Fruit fly (Drosophila melanogaster) whole organism, embryonic: ENCODE measurements around the gene klar.

Source experiments
- Asciz ChIP-seq: fragments of 200-800 bp; sonication (Bioruptor generic); optimal IDR thresholded peaks from 2 replicates; lab custom pipeline; 2017; ENCODE audit warnings: missing biosample characterization, mild to moderate bottlenecking, missing genetic modification characterization, missing genetic modification reagents
- Bdp1 ChIP-seq: fragments of 200-800 bp; sonication (Bioruptor generic); optimal IDR thresholded peaks from 3 replicates; lab custom pipeline; 2016; ENCODE audit warnings: missing biosample characterization, missing genetic modification characterization
- CG10147 ChIP-seq: fragments of 200-800 bp; sonication (Bioruptor generic); optimal IDR thresholded peaks from 2 replicates; lab custom pipeline; 2019; ENCODE audit warnings: missing biosample characterization, mild to moderate bottlenecking, missing genetic modification characterization, moderate library complexity
- CG10959 ChIP-seq: fragments of 200-800 bp; sonication (Bioruptor generic); IDR thresholded peaks from 2 replicates; pipeline ENCODE4 v1.3.6; 2022; ENCODE audit warnings: missing biosample characterization, missing genetic modification characterization
- CG10979 ChIP-seq: fragments of 200-800 bp; sonication (Bioruptor generic); optimal IDR thresholded peaks from 2 replicates; lab custom pipeline; 2018; ENCODE audit warnings: missing biosample characterization, mild to moderate bottlenecking, missing genetic modification characterization, moderate library complexity
- CG12391 ChIP-seq: fragments of 200-800 bp; sonication (Bioruptor generic); optimal IDR thresholded peaks from 3 replicates; lab custom pipeline; 2018; ENCODE audit warnings: missing biosample characterization, mild to moderate bottlenecking, missing genetic modification characterization, moderate library complexity
- CG12769 ChIP-seq: fragments of 200-800 bp; sonication (Bioruptor generic); optimal IDR thresholded peaks from 2 replicates; lab custom pipeline; 2019; ENCODE audit warnings: missing biosample characterization, mild to moderate bottlenecking, missing genetic modification characterization, moderate library complexity
- CG14014 ChIP-seq: fragments of 200-800 bp; sonication (Bioruptor generic); IDR thresholded peaks from 2 replicates; pipeline ENCODE4 v1.3.6; 2022; ENCODE audit warnings: missing biosample characterization, missing genetic modification characterization
- CG14965 ChIP-seq: fragments of 200-800 bp; sonication (Bioruptor generic); optimal IDR thresholded peaks from 2 replicates; lab custom pipeline; 2016; ENCODE audit warnings: missing biosample characterization, missing genetic modification characterization, borderline replicate concordance
- CG15696 ChIP-seq: fragments of 200-800 bp; sonication (Bioruptor generic); optimal IDR thresholded peaks from 2 replicates; lab custom pipeline; 2019; ENCODE audit warnings: missing biosample characterization, mild to moderate bottlenecking, missing genetic modification characterization, moderate library complexity
- CG1647 ChIP-seq: fragments of 200-800 bp; sonication (Bioruptor generic); optimal IDR thresholded peaks from 3 replicates; lab custom pipeline; 2016; ENCODE audit warnings: missing biosample characterization, missing genetic modification characterization
- CG17912 ChIP-seq: fragments of 200-800 bp; sonication (Bioruptor generic); optimal IDR thresholded peaks from 2 replicates; lab custom pipeline; 2018; ENCODE audit warnings: missing biosample characterization, mild to moderate bottlenecking, missing genetic modification characterization
- CG2199 ChIP-seq: fragments of 200-800 bp; sonication (Bioruptor generic); IDR thresholded peaks from 3 replicates; pipeline ENCODE4 v1.3.6; 2022; ENCODE audit warnings: missing biosample characterization, missing genetic modification characterization
- CG2712 ChIP-seq: fragments of 200-800 bp; optimal IDR thresholded peaks from 3 replicates; lab custom pipeline; 2019; ENCODE audit warnings: missing biosample characterization, mild to moderate bottlenecking, missing genetic modification characterization, moderate library complexity
- CG31224 ChIP-seq: fragments of 200-800 bp; sonication (Bioruptor generic); IDR thresholded peaks from 2 replicates; pipeline ENCODE4 v1.3.6; 2022; ENCODE audit warnings: missing biosample characterization, missing genetic modification characterization
- CG31441 ChIP-seq: fragments of 200-800 bp; sonication (Bioruptor generic); IDR thresholded peaks from 2 replicates; pipeline ENCODE4 v1.3.6; 2022; ENCODE audit warnings: missing biosample characterization, missing genetic modification characterization
- CG43689 ChIP-seq: fragments of 200-800 bp; sonication (Bioruptor generic); IDR thresholded peaks from 2 replicates; pipeline ENCODE4 v1.3.6; 2022; ENCODE audit warnings: missing biosample characterization, missing genetic modification characterization
- CG4617 ChIP-seq: fragments of 200-800 bp; sonication (Bioruptor generic); optimal IDR thresholded peaks from 3 replicates; lab custom pipeline; 2016; ENCODE audit warnings: missing biosample characterization, missing genetic modification characterization, borderline replicate concordance
- CG4854 ChIP-seq: fragments of 200-800 bp; sonication (Bioruptor generic); optimal IDR thresholded peaks from 2 replicates; lab custom pipeline; 2016; ENCODE audit warnings: missing biosample characterization, missing genetic modification characterization, inconsistent platforms
- CG6765 ChIP-seq: fragments of 200-800 bp; sonication (Bioruptor generic); optimal IDR thresholded peaks from 3 replicates; lab custom pipeline; 2017; ENCODE audit warnings: missing biosample characterization, mild to moderate bottlenecking, missing genetic modification characterization
- CG6791 ChIP-seq: fragments of 200-800 bp; sonication (Bioruptor generic); IDR thresholded peaks from 3 replicates; pipeline ENCODE4 v1.3.6; 2022; ENCODE audit warnings: missing biosample characterization, missing genetic modification characterization; ENCODE audit not compliant: partially characterized antibody
- CG7786 ChIP-seq: fragments of 200-800 bp; sonication (Bioruptor generic); optimal IDR thresholded peaks from 2 replicates; lab custom pipeline; 2016; ENCODE audit warnings: missing biosample characterization, missing genetic modification characterization
- CG7928 ChIP-seq: fragments of 200-800 bp; sonication (Bioruptor generic); optimal IDR thresholded peaks from 2 replicates; lab custom pipeline; 2017; ENCODE audit warnings: missing biosample characterization, mild to moderate bottlenecking, missing genetic modification characterization
- D19A ChIP-seq: fragments of 200-800 bp; optimal IDR thresholded peaks from 3 replicates; lab custom pipeline; 2019; ENCODE audit warnings: missing biosample characterization, mild to moderate bottlenecking, missing genetic modification characterization, moderate library complexity
- Dref ChIP-seq: fragments of 200-800 bp; sonication (Bioruptor generic); IDR thresholded peaks from 2 replicates; pipeline ENCODE4 v1.3.6; 2022; ENCODE audit warnings: missing biosample characterization, missing genetic modification characterization
- Fer1 ChIP-seq: fragments of 200-800 bp; sonication (Bioruptor generic); optimal IDR thresholded peaks from 2 replicates; lab custom pipeline; 2017; ENCODE audit warnings: missing biosample characterization, mild to moderate bottlenecking, missing genetic modification characterization
- Hmr ChIP-seq: fragments of 200-800 bp; sonication (Bioruptor generic); optimal IDR thresholded peaks from 3 replicates; lab custom pipeline; 2017; ENCODE audit warnings: mild to moderate bottlenecking, missing biosample characterization, missing genetic modification reagents, missing genetic modification characterization
- NK7.1 ChIP-seq: fragments of 200-800 bp; sonication (Bioruptor generic); optimal IDR thresholded peaks from 3 replicates; lab custom pipeline; 2016; ENCODE audit warnings: missing biosample characterization, missing genetic modification characterization
- NfI ChIP-seq: fragments of 200-800 bp; sonication (Bioruptor generic); optimal IDR thresholded peaks from 3 replicates; lab custom pipeline; 2018; ENCODE audit warnings: missing biosample characterization, mild to moderate bottlenecking, missing genetic modification characterization, moderate library complexity
- Oli ChIP-seq: fragments of 200-800 bp; sonication (Bioruptor generic); optimal IDR thresholded peaks from 2 replicates; lab custom pipeline; 2018; ENCODE audit warnings: missing biosample characterization, mild to moderate bottlenecking, missing genetic modification characterization, moderate library complexity
- Ssrp ChIP-seq: fragments of 200-800 bp; sonication (Bioruptor generic); optimal IDR thresholded peaks from 2 replicates; lab custom pipeline; 2018; ENCODE audit warnings: missing biosample characterization, mild to moderate bottlenecking, missing genetic modification characterization, moderate library complexity
- TFAM ChIP-seq: fragments of 200-800 bp; sonication (Bioruptor generic); optimal IDR thresholded peaks from 2 replicates; lab custom pipeline; 2017; ENCODE audit warnings: missing biosample characterization, missing genetic modification characterization, inconsistent platforms
- Vsx1 ChIP-seq: fragments of 200-800 bp; sonication (Bioruptor generic); optimal IDR thresholded peaks from 2 replicates; lab custom pipeline; 2017; ENCODE audit warnings: missing biosample characterization, mild to moderate bottlenecking, missing genetic modification characterization, missing genetic modification reagents
- ara ChIP-seq: fragments of 200-800 bp; sonication (Bioruptor generic); IDR thresholded peaks from 2 replicates; pipeline ENCODE4 v1.3.6; 2022; ENCODE audit warnings: missing biosample characterization, missing genetic modification characterization
- ato ChIP-seq: fragments of 200-800 bp; sonication (Bioruptor generic); IDR thresholded peaks from 2 replicates; pipeline ENCODE4 v1.3.6; 2022; ENCODE audit warnings: missing biosample characterization, missing genetic modification characterization; ENCODE audit not compliant: partially characterized antibody
- btn ChIP-seq: fragments of 200-800 bp; sonication (Bioruptor generic); optimal IDR thresholded peaks from 2 replicates; lab custom pipeline; 2016; ENCODE audit warnings: missing biosample characterization, missing genetic modification characterization
- caup ChIP-seq: fragments of 200-800 bp; sonication (Bioruptor generic); optimal IDR thresholded peaks from 3 replicates; lab custom pipeline; 2017; ENCODE audit warnings: missing biosample characterization, mild to moderate bottlenecking, missing genetic modification characterization, moderate library complexity; ENCODE audit not compliant: severe bottlenecking
- cg ChIP-seq: fragments of 200-800 bp; sonication (Bioruptor generic); optimal IDR thresholded peaks from 3 replicates; lab custom pipeline; 2019; ENCODE audit warnings: missing biosample characterization, mild to moderate bottlenecking, missing genetic modification characterization, moderate library complexity
- ci ChIP-seq: fragments of 200-800 bp; sonication (Bioruptor generic); IDR thresholded peaks from 3 replicates; pipeline ENCODE4 v1.3.6; 2022; ENCODE audit warnings: missing biosample characterization, missing genetic modification characterization
- croc ChIP-seq: fragments of 200-800 bp; sonication (Bioruptor generic); conservative IDR thresholded peaks from 3 replicates; pipeline ENCODE4 v1.3.6; 2022; ENCODE audit warnings: missing biosample characterization, missing genetic modification characterization
- dm ChIP-seq: fragments of 200-800 bp; sonication (Bioruptor generic); optimal IDR thresholded peaks from 3 replicates; lab custom pipeline; 2016; ENCODE audit warnings: missing biosample characterization, missing genetic modification characterization
- exex ChIP-seq: fragments of 200-800 bp; sonication (Bioruptor generic); optimal IDR thresholded peaks from 4 replicates; lab custom pipeline; 2018; ENCODE audit warnings: missing biosample characterization, mild to moderate bottlenecking, missing genetic modification characterization, moderate library complexity
- gce ChIP-seq: fragments of 200-800 bp; sonication (Bioruptor generic); IDR thresholded peaks from 3 replicates; pipeline ENCODE4 v1.3.6; 2022; ENCODE audit warnings: missing biosample characterization, missing genetic modification characterization
- her ChIP-seq: fragments of 200-800 bp; sonication (Bioruptor generic); optimal IDR thresholded peaks from 2 replicates; lab custom pipeline; 2016; ENCODE audit warnings: missing biosample characterization, missing genetic modification characterization
- run ChIP-seq: fragments of 200-800 bp; sonication (Bioruptor generic); optimal IDR thresholded peaks from 3 replicates; lab custom pipeline; 2018; ENCODE audit warnings: missing biosample characterization, mild to moderate bottlenecking, missing genetic modification characterization
- scrt ChIP-seq: fragments of 200-800 bp; sonication (Bioruptor generic); optimal IDR thresholded peaks from 2 replicates; lab custom pipeline; 2018; ENCODE audit warnings: missing biosample characterization, mild to moderate bottlenecking, missing genetic modification characterization, moderate library complexity
- sim ChIP-seq: fragments of 200-800 bp; sonication (Bioruptor generic); IDR thresholded peaks from 2 replicates; pipeline ENCODE4 v1.3.6; 2022; ENCODE audit warnings: missing biosample characterization, missing genetic modification characterization
- zen ChIP-seq: fragments of 200-800 bp; sonication (Bioruptor generic); optimal IDR thresholded peaks from 3 replicates; lab custom pipeline; 2018; ENCODE audit warnings: missing biosample characterization, mild to moderate bottlenecking, missing genetic modification characterization, moderate library complexity

Gene klar

DNA sequence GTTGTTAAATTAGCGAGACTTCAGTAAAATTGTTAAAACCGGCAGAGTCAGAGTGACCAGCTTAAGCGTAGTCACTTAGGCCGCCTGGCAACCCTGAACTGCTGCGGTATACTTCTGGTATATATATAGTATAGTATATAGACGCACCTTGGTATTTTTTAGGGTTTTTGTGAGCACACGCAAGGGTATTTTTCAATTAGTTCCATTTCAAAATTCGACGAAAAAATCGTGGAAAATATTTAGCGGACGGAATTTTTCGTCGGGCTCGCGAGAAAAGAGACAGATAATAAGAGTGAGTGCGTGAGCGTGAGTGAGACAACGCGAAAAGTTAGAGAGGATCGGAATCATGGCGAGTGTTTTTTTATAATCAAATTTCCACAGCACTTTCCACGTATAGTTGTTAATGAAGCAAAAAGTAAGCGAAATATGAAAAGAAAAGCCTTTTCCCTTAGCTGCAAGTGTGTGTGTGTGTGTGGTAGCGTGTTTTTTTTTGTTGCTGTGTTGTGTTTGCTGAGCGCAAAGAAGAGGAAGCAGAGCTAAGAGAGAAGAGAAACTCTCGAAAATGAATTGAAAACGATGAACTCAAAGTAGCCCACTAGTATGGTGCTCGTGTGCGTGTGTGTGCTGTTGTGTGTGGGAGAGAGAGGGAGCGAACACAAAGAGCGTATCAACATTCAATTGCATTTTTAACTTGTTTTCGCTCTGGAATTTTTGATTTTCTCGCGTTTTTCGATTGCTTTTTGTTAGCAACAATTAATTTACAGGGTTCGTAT, 2.6 kb upstream of the klar start, which contains the start of the genes Cypl and Hipk (continued):
- TF ChIP-seq CG12391 (tag; lab: Kevin White, UChicago) (peak; percentile 44), CG14965 (GFP tag; lab: Kevin White, UChicago) (no peak), CG6791 (peak; percentile 68; the same call in 2 of the 3 replicates), CG4617 (peak; percentile 74), Dref (peak; percentile 51), run (tag; lab: Kevin White, UChicago) (no peak), CG6765 (peak; percentile 18), Ssrp (no peak), NfI (GFP tag; lab: Kevin White, UChicago) (peak; percentile 26), Asciz (GFP tag; lab: Kevin White, UChicago) (peak; percentile 44), CG43689 (GFP tag; lab: Robert Waterston, UW) (no peak), CG7786 (GFP tag; lab: Kevin White, UChicago) (no peak), croc (GFP tag; lab: Robert Waterston, UW) (no peak), TFAM (no peak), CG2199 (GFP tag; lab: Robert Waterston, UW) (no peak), Vsx1 (peak; percentile 86), CG15696 (tag; lab: Kevin White, UChicago) (peak; percentile 18), CG14014 (GFP tag; lab: Robert Waterston, UW) (no peak), her (GFP tag; lab: Kevin White, UChicago) (peak; percentile 16), gce (GFP tag; lab: Robert Waterston, UW) (no peak), zen (tag; lab: Kevin White, UChicago) (peak; percentile 13), CG31224 (GFP tag; lab: Robert Waterston, UW) (no peak), ci (GFP tag; lab: Robert Waterston, UW) (peak; percentile 50; the same call in 1 of the 3 replicates), cg (GFP tag; lab: Kevin White, UChicago) (peak; percentile 97), CG1647 (GFP tag; lab: Kevin White, UChicago) (no peak), CG4854 (GFP tag; lab: Kevin White, UChicago) (peak; percentile 19), CG10959 (no peak), CG12769 (tag; lab: Kevin White, UChicago) (peak; percentile 57), btn (no peak), exex (tag; lab: Kevin White, UChicago) (peak; percentile 52), Oli (tag; lab: Kevin White, UChicago) (no peak), ara (GFP tag; lab: Robert Waterston, UW) (no peak), CG31441 (GFP tag; lab: Robert Waterston, UW) (0 out of 2 replicates have a peak, but pooled peaks have one; percentile 25), ato (GFP tag; lab: Robert Waterston, UW) (no peak), CG10979 (tag; lab: Kevin White, UChicago) (peak; percentile 30), D19A (no peak), Hmr (GFP tag; lab: Kevin White, UChicago) (peak; percentile 78), caup (GFP tag; lab: Kevin White, UChicago) (peak; percentile 69), sim (GFP tag; lab: Robert Waterston, UW) (0 out of 2 replicates have a peak, but pooled peaks have one; percentile 12), CG7928 (GFP tag; lab: Kevin White, UChicago) (no peak), Bdp1 (peak; percentile 28), CG10147 (GFP tag; lab: Kevin White, UChicago) (no peak), CG17912 (GFP tag; lab: Kevin White, UChicago) (no peak), Fer1 (GFP tag; lab: Kevin White, UChicago) (peak; percentile 64), dm (peak; percentile 24), NK7.1 (GFP tag; lab: Kevin White, UChicago) (no peak), scrt (GFP tag; lab: Kevin White, UChicago) (peak; percentile 51), CG2712 (tag; lab: Kevin White, UChicago) (peak; percentile 53)
